Worm (Caenorhabditis elegans) whole organism, L1 larva: ENCODE data around the gene srh-73.
A peak's percentile ranks its signal among the peaks of the same experiment; 100 is the strongest.

Experiments
- C04F5.9 ChIP-seq: sonication (generic microtip); optimal IDR thresholded peaks from 2 replicates; lab custom pipeline; 2016; ENCODE audit warnings: missing genetic modification characterization, missing compliant biosample characterization
- C34B4.2 ChIP-seq: sonication (generic microtip); optimal IDR thresholded peaks from 2 replicates; lab custom pipeline; 2017; ENCODE audit warnings: mild to moderate bottlenecking, missing genetic modification characterization, missing compliant biosample characterization
- aha-1 ChIP-seq: fragments of 150-350 bp; optimal IDR thresholded peaks from 2 replicates; lab custom pipeline; 2014; ENCODE audit warnings: missing biosample characterization, missing genetic modification characterization
- aly-2 ChIP-seq: fragments of 150-350 bp; optimal IDR thresholded peaks from 2 replicates; lab custom pipeline; 2014; ENCODE audit warnings: missing biosample characterization, missing genetic modification characterization
- blmp-1 ChIP-seq: fragments of 150-350 bp; optimal IDR thresholded peaks from 2 replicates; lab custom pipeline; 2014; ENCODE audit warnings: missing biosample characterization, missing genetic modification characterization
- ceh-8 ChIP-seq: fragments of 200-800 bp; sonication (Bioruptor generic); optimal IDR thresholded peaks from 2 replicates; lab custom pipeline; 2018; ENCODE audit warnings: mild to moderate bottlenecking, missing genetic modification characterization, moderate library complexity, missing compliant biosample characterization
- ceh-82 ChIP-seq, 3 experiments: fragments of 150-350 bp in 1 of 3; sonication (generic microtip) in 2 of 3; optimal IDR thresholded peaks; 2 replicates each; lab custom pipeline; 2014 to 2017; ENCODE audit warnings: missing biosample characterization in 3 of 3, missing genetic modification characterization in 3 of 3
- ces-1 ChIP-seq: fragments of 150-350 bp; optimal IDR thresholded peaks from 2 replicates; lab custom pipeline; 2014; ENCODE audit warnings: missing biosample characterization, missing genetic modification reagents, missing genetic modification characterization
- dpl-1 ChIP-seq, 3 experiments: fragments of 150-350 bp in 2 of 3; sonication (generic microtip) in 1 of 3; optimal IDR thresholded peaks; 2 replicates each; lab custom pipeline; 2014 to 2017; ENCODE audit warnings: missing biosample characterization in 3 of 3, missing genetic modification characterization in 3 of 3, missing genetic modification reagents in 3 of 3
- dsc-1 ChIP-seq: sonication (generic microtip); optimal IDR thresholded peaks from 2 replicates; lab custom pipeline; 2016; ENCODE audit warnings: mild to moderate bottlenecking, missing genetic modification characterization, missing compliant biosample characterization
- efl-1 ChIP-seq, 4 experiments: fragments of 150-350 bp; optimal IDR thresholded peaks in 3 of 4; peaks in 1 of 4; 1 replicate in 1 of 4; 2 replicates in 3 of 4; lab custom pipeline; 2014; ENCODE audit warnings: missing biosample characterization in 2 of 4, missing genetic modification characterization in 2 of 4, missing genetic modification reagents in 2 of 4
- efl-3 ChIP-seq: fragments of 200-800 bp; sonication (Bioruptor generic); optimal IDR thresholded peaks from 2 replicates; lab custom pipeline; 2018; ENCODE audit warnings: mild to moderate bottlenecking, missing genetic modification characterization, missing compliant biosample characterization
- egl-13 ChIP-seq: sonication (generic microtip); optimal IDR thresholded peaks from 2 replicates; lab custom pipeline; 2016; ENCODE audit warnings: missing genotype, missing genetic modification reagents, missing genetic modification characterization, missing compliant biosample characterization
- egl-27 ChIP-seq, 2 experiments: fragments of 150-350 bp in 1 of 2; sonication (generic microtip); optimal IDR thresholded peaks; 3 replicates each; lab custom pipeline; 2017 to 2018; ENCODE audit warnings: missing biosample characterization in 2 of 2, missing genetic modification characterization in 2 of 2, missing genetic modification reagents in 2 of 2
- ets-5 ChIP-seq: fragments of 200-800 bp; sonication (Bioruptor generic); IDR thresholded peaks from 2 replicates; pipeline ENCODE4 v1.3.6; 2022; ENCODE audit warnings: missing genetic modification characterization, missing compliant biosample characterization
- fkh-10 ChIP-seq: sonication (generic microtip); optimal IDR thresholded peaks from 2 replicates; lab custom pipeline; 2017; ENCODE audit warnings: missing biosample characterization, missing genetic modification reagents, missing genetic modification characterization
- fkh-8 ChIP-seq: sonication (generic microtip); optimal IDR thresholded peaks from 2 replicates; lab custom pipeline; 2016; ENCODE audit warnings: mild to moderate bottlenecking, missing genetic modification characterization, missing compliant biosample characterization
- fos-1 ChIP-seq: fragments of 150-350 bp; optimal IDR thresholded peaks from 2 replicates; lab custom pipeline; 2014; ENCODE audit warnings: missing biosample characterization, missing genetic modification characterization
- grh-1 ChIP-seq: fragments of 200-800 bp; sonication (Bioruptor generic); IDR thresholded peaks from 2 replicates; pipeline ENCODE4 v1.3.6; 2022; ENCODE audit warnings: missing genetic modification reagents, missing genetic modification characterization, missing compliant biosample characterization
- hlh-4 ChIP-seq: sonication (generic microtip); optimal IDR thresholded peaks from 2 replicates; lab custom pipeline; 2016; ENCODE audit warnings: mild to moderate bottlenecking, missing genetic modification characterization, missing compliant biosample characterization
- isw-1 ChIP-seq: fragments of 200-800 bp; sonication (Bioruptor generic); IDR thresholded peaks from 2 replicates; pipeline ENCODE4 v1.3.6; 2022; ENCODE audit warnings: missing genetic modification characterization, missing compliant biosample characterization
- lin-13 ChIP-seq: fragments of 150-350 bp; optimal IDR thresholded peaks from 2 replicates; lab custom pipeline; 2014; ENCODE audit warnings: missing biosample characterization, missing genetic modification reagents, missing genetic modification characterization
- lin-14 ChIP-seq: fragments of 200-800 bp; sonication (Bioruptor generic); optimal IDR thresholded peaks from 2 replicates; lab custom pipeline; 2018; ENCODE audit warnings: mild to moderate bottlenecking, missing genetic modification characterization, moderate library complexity, missing compliant biosample characterization
- lin-15B ChIP-seq: fragments of 150-350 bp; sonication (generic microtip); optimal IDR thresholded peaks from 3 replicates; lab custom pipeline; 2014; ENCODE audit warnings: missing biosample characterization, missing genetic modification characterization
- lin-35 ChIP-seq, 2 experiments: fragments of 150-350 bp; optimal IDR thresholded peaks; 2 replicates each; lab custom pipeline; 2014; ENCODE audit warnings: missing biosample characterization in 2 of 2, missing genetic modification characterization in 2 of 2, missing genetic modification reagents in 2 of 2
- lin-39 ChIP-seq: fragments of 150-350 bp; optimal IDR thresholded peaks from 2 replicates; lab custom pipeline; 2014; ENCODE audit warnings: missing biosample characterization, missing genetic modification reagents, missing genetic modification characterization
- mab-9 ChIP-seq: fragments of 200-800 bp; sonication (Bioruptor generic); IDR thresholded peaks from 2 replicates; pipeline ENCODE4 v1.3.6; 2022; ENCODE audit warnings: missing genetic modification reagents, missing genetic modification characterization, missing compliant biosample characterization
- nhr-237 ChIP-seq: fragments of 150-350 bp; optimal IDR thresholded peaks from 2 replicates; lab custom pipeline; 2014; ENCODE audit warnings: missing biosample characterization, missing genetic modification characterization
- nhr-28 ChIP-seq: fragments of 150-350 bp; optimal IDR thresholded peaks from 2 replicates; lab custom pipeline; 2014; ENCODE audit warnings: missing biosample characterization, missing genetic modification characterization
- nhr-47 ChIP-seq: sonication (generic microtip); optimal IDR thresholded peaks from 2 replicates; lab custom pipeline; 2016; ENCODE audit warnings: mild to moderate bottlenecking, missing genetic modification characterization, moderate library complexity, missing compliant biosample characterization
- nhr-71 ChIP-seq: sonication (generic microtip); optimal IDR thresholded peaks from 2 replicates; lab custom pipeline; 2016; ENCODE audit warnings: mild to moderate bottlenecking, missing genetic modification characterization, moderate library complexity, missing compliant biosample characterization
- nhr-76 ChIP-seq: sonication (generic microtip); optimal IDR thresholded peaks from 2 replicates; lab custom pipeline; 2017; ENCODE audit warnings: missing biosample characterization, missing genetic modification characterization
- nhr-84 ChIP-seq: sonication (generic microtip); optimal IDR thresholded peaks from 2 replicates; lab custom pipeline; 2017; ENCODE audit warnings: missing biosample characterization, missing genetic modification characterization
- pax-3 ChIP-seq: fragments of 200-800 bp; sonication (Bioruptor generic); optimal IDR thresholded peaks from 2 replicates; lab custom pipeline; 2018; ENCODE audit warnings: mild to moderate bottlenecking, missing genetic modification characterization, moderate library complexity, missing compliant biosample characterization
- skn-1 ChIP-seq: fragments of 150-350 bp; optimal IDR thresholded peaks from 2 replicates; lab custom pipeline; 2014; ENCODE audit warnings: missing biosample characterization, missing genetic modification characterization
- sox-4 ChIP-seq: sonication (generic microtip); optimal IDR thresholded peaks from 2 replicates; lab custom pipeline; 2016; ENCODE audit warnings: missing genetic modification characterization, missing compliant biosample characterization
- swsn-7 ChIP-seq: sonication (generic microtip); optimal IDR thresholded peaks from 2 replicates; lab custom pipeline; 2016; ENCODE audit warnings: missing genetic modification characterization, missing compliant biosample characterization
- unc-130 ChIP-seq: fragments of 150-350 bp; optimal IDR thresholded peaks from 2 replicates; lab custom pipeline; 2017; ENCODE audit warnings: missing biosample characterization, missing genetic modification characterization, inconsistent platforms
- unc-30 ChIP-seq: sonication (generic microtip); optimal IDR thresholded peaks from 2 replicates; lab custom pipeline; 2017; ENCODE audit warnings: missing biosample characterization, missing genetic modification characterization
- unc-62 ChIP-seq: fragments of 150-350 bp; optimal IDR thresholded peaks from 2 replicates; lab custom pipeline; 2014; ENCODE audit warnings: missing biosample characterization, missing genetic modification reagents, missing genetic modification characterization
- unc-86 ChIP-seq: sonication (generic microtip); optimal IDR thresholded peaks from 2 replicates; lab custom pipeline; 2016; ENCODE audit warnings: missing genetic modification characterization, missing compliant biosample characterization

The srh-73 gene

DNA sequence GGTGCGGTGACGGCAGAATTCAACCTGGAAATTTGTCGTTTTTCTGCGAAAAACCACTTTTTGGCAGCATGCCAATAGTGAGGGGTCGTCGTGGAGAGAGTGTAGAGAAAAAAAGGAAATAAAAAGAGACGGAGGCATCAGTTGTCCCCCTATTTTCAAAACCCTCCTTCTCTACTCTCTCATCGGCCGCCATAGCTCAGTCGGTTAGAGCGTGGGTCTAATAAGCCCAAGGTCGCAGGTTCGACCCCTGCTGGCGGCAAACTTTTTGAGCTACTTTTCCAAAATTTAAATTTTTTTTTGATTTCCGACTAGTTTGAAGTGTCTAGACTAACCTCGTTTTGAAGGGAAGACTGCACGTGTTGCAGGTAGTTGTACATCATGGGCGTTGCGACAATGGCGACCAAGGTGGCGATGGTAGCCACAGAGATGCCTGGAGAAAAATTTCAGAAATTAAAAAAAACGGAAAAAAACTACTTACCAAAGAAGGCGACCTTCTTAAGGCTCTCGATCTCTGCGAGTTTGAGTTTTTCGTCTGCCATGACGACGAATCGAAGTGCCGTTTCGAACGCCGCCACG, 17.3 kb upstream of the srh-73 start, which contains the start of gene col-85 (continued):
- no peak for TF ChIP-seq nhr-76
- TF ChIP-seq lin-35 (GFP tag; optimal IDR thresholded peaks at IDR 0.05; lab: Kevin White, UChicago), result peak; percentile 71 to 77
- peak; percentile 69 for TF ChIP-seq fos-1
- no peak for TF ChIP-seq ces-1 (GFP tag; lab: Kevin White, UChicago)
- no peak for TF ChIP-seq ets-5 (GFP tag; lab: Robert Waterston, UW)

ce11 chrII:12496981-12497380, 15.0 kb upstream of the srh-73 start, which contains the start of gene T21B4.3:
T21B4.3 (minus strand) TSS chrII:12497081.
- TF ChIP-seq ceh-82 (tag; optimal IDR thresholded peaks at IDR 0.05; lab: Kevin White, UChicago) (no peak), efl-3 (GFP tag; lab: Kevin White, UChicago) (no peak), aha-1 (tag; lab: Kevin White, UChicago) (no peak), nhr-28 (tag; lab: Kevin White, UChicago) (no peak), grh-1 (GFP tag; lab: Robert Waterston, UW) (no peak), aly-2 (tag; lab: Kevin White, UChicago) (no peak)

DNA sequence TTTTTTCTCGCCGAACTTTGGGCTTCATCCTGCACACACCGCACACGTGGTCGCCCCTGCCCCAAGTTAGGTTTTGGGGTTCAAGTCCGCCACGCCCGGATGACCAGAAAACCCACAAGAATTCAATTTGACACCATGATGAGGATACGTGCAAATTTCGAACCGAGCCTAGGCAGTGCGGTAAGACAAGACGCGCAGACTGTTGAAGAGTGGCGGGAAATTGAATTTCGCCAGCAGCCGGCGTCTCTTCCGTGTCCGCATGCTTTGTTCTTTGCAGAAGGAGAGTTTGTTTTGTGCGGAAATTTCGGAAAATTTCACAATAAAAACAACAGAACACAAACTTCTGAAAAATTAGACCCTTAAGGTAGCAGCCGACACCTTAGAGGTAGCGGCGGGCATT, 12.0 kb upstream of the srh-73 start:
- TF ChIP-seq lin-14 (GFP tag; lab: Kevin White, UChicago), result peak; percentile 67
- TF ChIP-seq fkh-10, result peak; percentile 78
- no peak for TF ChIP-seq nhr-84
- peak in 1 of 3 experiments; percentile 21 for TF ChIP-seq dpl-1 (GFP tag; optimal IDR thresholded peaks at IDR 0.05; lab: Kevin White, UChicago)
- TF ChIP-seq lin-15B, result no peak
- peak; percentile 8 to 72 for TF ChIP-seq efl-1 (optimal IDR thresholded peaks at IDR 0.05; lab: Kevin White, UChicago)
- peak; percentile 29 to 80 for TF ChIP-seq efl-1 (GFP tag; optimal IDR thresholded peaks at IDR 0.05 in 1 of 2; lab: Kevin White, UChicago)
- TF ChIP-seq nhr-71 (tag; lab: Kevin White, UChicago), result peak; percentile 18

- TF ChIP-seq dsc-1 (tag; lab: Kevin White, UChicago) (no peak), lin-13 (no peak), fos-1 (no peak), ces-1 (GFP tag; lab: Kevin White, UChicago) (no peak), skn-1 (no peak), C34B4.2 (tag; lab: Kevin White, UChicago) (no peak), C04F5.9 (tag; lab: Kevin White, UChicago) (no peak), fkh-8 (tag; lab: Kevin White, UChicago) (no peak), pax-3 (no peak), nhr-237 (tag; lab: Kevin White, UChicago) (no peak), hlh-4 (no peak)
Observed at ce11 chrII:12502784-12503183, 9.2 kb upstream of the srh-73 start, which contains the start of gene ador-1. ador-1 (minus strand) TSS chrII:12502884.

ce11 chrII:12506511-12506910, 5.5 kb upstream of the srh-73 start:
- TF ChIP-seq dsc-1 (tag; lab: Kevin White, UChicago) (peak; percentile 1), sox-4 (peak; percentile 66), swsn-7 (tag; lab: Kevin White, UChicago) (peak; percentile 0), unc-86 (tag; lab: Kevin White, UChicago) (no peak), unc-130 (tag; lab: Kevin White, UChicago) (no peak), egl-13 (peak; percentile 25), ceh-8 (GFP tag; lab: Kevin White, UChicago) (peak; percentile 27), egl-27 (tag; optimal IDR thresholded peaks at IDR 0.05; lab: Kevin White, UChicago) (no peak), lin-15B (no peak), lin-39 (tag; lab: Kevin White, UChicago) (no peak), blmp-1 (tag; lab: Kevin White, UChicago) (no peak), nhr-47 (peak; percentile 65), isw-1 (GFP tag; lab: Robert Waterston, UW) (no peak), mab-9 (GFP tag; lab: Robert Waterston, UW) (no peak), unc-62 (GFP tag; lab: Kevin White, UChicago) (no peak), unc-30 (tag; lab: Kevin White, UChicago) (no peak), fkh-8 (tag; lab: Kevin White, UChicago) (peak; percentile 78)
